Worm (Caenorhabditis elegans): ENCODE results near the gene Y9C2UA.1.

DNA sequence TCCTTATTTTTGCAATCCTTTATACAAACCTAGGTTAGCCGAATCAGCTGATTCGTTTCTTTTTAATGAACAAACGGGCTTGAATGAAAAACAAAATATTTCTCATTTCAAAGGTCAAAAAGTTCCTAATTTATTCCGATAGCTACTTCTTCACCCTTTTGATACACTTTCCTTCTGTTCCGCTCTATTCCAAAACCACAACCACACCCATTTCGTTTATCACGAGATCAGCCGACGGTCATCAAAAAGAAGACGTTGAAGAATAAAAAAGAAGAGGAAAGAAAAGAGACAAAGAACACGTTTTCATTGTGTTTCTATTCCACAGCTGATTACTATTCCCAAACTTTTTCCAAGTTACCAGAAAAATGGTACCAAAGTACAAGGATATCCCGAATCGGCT is 8.6 kb downstream of the Y9C2UA.1 start:
- TF ChIP-seq snpc-4 (GFP tag; optimal IDR thresholded peaks at IDR 0.05) = no peak
- no peak for TF ChIP-seq snpc-4 (tag; optimal IDR thresholded peaks at IDR 0.05)
- no peak for TF ChIP-seq Y56A3A.18 (GFP tag; IDR thresholded peaks at IDR 0.05)
- no peak for TF ChIP-seq lin-40 (tag; optimal IDR thresholded peaks at IDR 0.05)
- TF ChIP-seq tbp1 (GFP tag; optimal IDR thresholded peaks at IDR 0.05) = no peak
- TF ChIP-seq nfya-1 (tag; optimal IDR thresholded peaks at IDR 0.05; ENCODE audit: borderline replicate concordance, insufficient read depth) = no peak
- no peak for TF ChIP-seq lin-26 (GFP tag; IDR thresholded peaks at IDR 0.05)
- TF ChIP-seq attf-3 (GFP tag; conservative IDR thresholded peaks at IDR 0.05) = no peak
- no peak for TF ChIP-seq nhr-120 (GFP tag; IDR thresholded peaks at IDR 0.05)
